Worm (Caenorhabditis elegans) whole organism, L3 larva: Measurements from ENCODE around the gene F11E6.11.

ENCODE experiments used
- ceh-28 ChIP-seq: fragments of 150-350 bp; optimal IDR thresholded peaks from 2 replicates; lab custom pipeline; 2014; ENCODE audit warnings: missing biosample characterization, missing genetic modification reagents, missing genetic modification characterization
- ceh-9 ChIP-seq: sonication (generic microtip); optimal IDR thresholded peaks from 2 replicates; lab custom pipeline; 2018; ENCODE audit warnings: missing biosample characterization, missing genetic modification characterization
- egl-27 ChIP-seq: sonication (generic microtip); optimal IDR thresholded peaks from 4 replicates; lab custom pipeline; 2017; ENCODE audit warnings: missing biosample characterization, missing genetic modification reagents, missing genetic modification characterization
- eor-1 ChIP-seq, 2 experiments: fragments of 150-350 bp; optimal IDR thresholded peaks; 2 replicates each; lab custom pipeline; 2014 to 2018; ENCODE audit warnings: missing biosample characterization in 2 of 2, missing genetic modification characterization in 2 of 2
- fkh-2 ChIP-seq: fragments of 150-350 bp; optimal IDR thresholded peaks from 2 replicates; lab custom pipeline; 2014; ENCODE audit warnings: missing biosample characterization, missing genetic modification reagents, missing genetic modification characterization
- fos-1 ChIP-seq: fragments of 150-350 bp; optimal IDR thresholded peaks from 2 replicates; lab custom pipeline; 2014; ENCODE audit warnings: missing biosample characterization, missing genetic modification characterization
- lin-39 ChIP-seq: fragments of 150-350 bp; optimal IDR thresholded peaks from 2 replicates; lab custom pipeline; 2018; ENCODE audit warnings: missing biosample characterization, missing genetic modification reagents, missing genetic modification characterization
- mdl-1 ChIP-seq: fragments of 150-350 bp; optimal IDR thresholded peaks from 2 replicates; lab custom pipeline; 2014; ENCODE audit warnings: missing biosample characterization, missing genetic modification characterization
- nfya-1 ChIP-seq: sonication (generic microtip); optimal IDR thresholded peaks from 2 replicates; lab custom pipeline; 2017; ENCODE audit warnings: missing genetic modification characterization, mild to moderate bottlenecking, missing compliant biosample characterization, antibody characterized with exemption, moderate library complexity; ENCODE audit not compliant: insufficient read depth
- nhr-12 ChIP-seq: fragments of 150-350 bp; optimal IDR thresholded peaks from 2 replicates; lab custom pipeline; 2014; ENCODE audit warnings: missing biosample characterization, missing genetic modification characterization
- nhr-25 ChIP-seq: sonication (generic microtip); optimal IDR thresholded peaks from 2 replicates; lab custom pipeline; 2017; ENCODE audit warnings: missing biosample characterization, missing genetic modification characterization
- nhr-28 ChIP-seq: fragments of 150-350 bp; optimal IDR thresholded peaks from 2 replicates; lab custom pipeline; 2014; ENCODE audit warnings: missing biosample characterization, missing genetic modification characterization
- pha-4 ChIP-seq: fragments of 150-350 bp; optimal IDR thresholded peaks from 2 replicates; lab custom pipeline; 2014; ENCODE audit warnings: missing biosample characterization, missing genetic modification reagents, missing genetic modification characterization
- tbx-2 ChIP-seq: sonication (generic microtip); optimal IDR thresholded peaks from 2 replicates; lab custom pipeline; 2016; ENCODE audit warnings: mild to moderate bottlenecking, missing genetic modification characterization, missing compliant biosample characterization
- unc-62 ChIP-seq: fragments of 150-350 bp; sonication (generic microtip); optimal IDR thresholded peaks from 4 replicates; lab custom pipeline; 2014; ENCODE audit warnings: missing biosample characterization, missing genetic modification reagents, missing genetic modification characterization
- zag-1 ChIP-seq: fragments of 150-350 bp; optimal IDR thresholded peaks from 2 replicates; lab custom pipeline; 2014; ENCODE audit warnings: missing biosample characterization, missing genetic modification characterization

The F11E6.11 gene

DNA sequence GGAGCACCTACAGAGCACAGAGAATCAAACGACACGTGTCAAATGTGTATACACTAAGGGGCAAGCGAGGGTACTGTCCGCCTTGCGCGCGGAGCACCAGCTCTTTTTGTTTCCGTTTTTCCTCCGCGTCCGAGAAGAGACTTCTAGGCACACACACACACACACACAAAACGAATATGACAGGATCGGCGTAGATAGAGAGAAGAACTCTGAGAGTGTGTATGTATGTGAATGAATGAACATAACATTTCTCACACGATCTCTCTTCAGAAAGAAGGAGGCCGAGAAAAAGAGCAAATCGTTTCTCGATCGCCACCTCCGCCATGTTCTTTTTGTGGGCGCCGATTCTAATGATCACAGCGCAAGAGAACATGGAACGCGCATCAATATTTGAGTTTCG lies 48.1 kb downstream of the F11E6.11 start, which contains the start of gene nas-6:
TSS of gene nas-6 (minus strand) at position 101 of the 400 bp plus-strand sequence.
- no peak for TF ChIP-seq ceh-28 (tag; lab: Kevin White, UChicago)
- TF ChIP-seq lin-39 (tag; lab: Kevin White, UChicago): no peak
- TF ChIP-seq pha-4 (tag; lab: Kevin White, UChicago): no peak
- TF ChIP-seq fos-1 (tag; lab: Kevin White, UChicago): no peak
- no peak for TF ChIP-seq nhr-12 (tag; lab: Kevin White, UChicago)
- no peak for TF ChIP-seq nhr-28 (tag; lab: Kevin White, UChicago)
- TF ChIP-seq eor-1 (tag; optimal IDR thresholded peaks at IDR 0.05; lab: Kevin White, UChicago): no peak
- TF ChIP-seq fkh-2: no peak
- TF ChIP-seq egl-27 (tag; lab: Kevin White, UChicago): no peak
- TF ChIP-seq unc-62: no peak
- no peak for TF ChIP-seq mdl-1 (tag; lab: Kevin White, UChicago)
- no peak for TF ChIP-seq zag-1
- TF ChIP-seq ceh-9 (tag; lab: Kevin White, UChicago): no peak
- no peak for TF ChIP-seq tbx-2 (tag; lab: Kevin White, UChicago)
- TF ChIP-seq nfya-1: no peak
- no peak for TF ChIP-seq nhr-25
